Worm (Caenorhabditis elegans) whole organism, early embryonic: ENCODE measurements around the gene F44F4.9.
"Not testable (repeated sequence)": the region's sequence is repeated elsewhere in the genome, so short reads cannot be mapped to it uniquely, and the experiment has no call there.

Source experiments
- B0310.2 ChIP-seq: sonication (generic microtip); optimal IDR thresholded peaks from 2 replicates; lab custom pipeline; 2016; ENCODE audit warnings: mild to moderate bottlenecking, missing genetic modification characterization, missing compliant biosample characterization
- F13C5.2 ChIP-seq: sonication (generic microtip); optimal IDR thresholded peaks from 2 replicates; lab custom pipeline; 2017; ENCODE audit warnings: mild to moderate bottlenecking, missing genetic modification characterization, inconsistent platforms, missing compliant biosample characterization
- aly-1 ChIP-seq: sonication (generic microtip); optimal IDR thresholded peaks from 2 replicates; lab custom pipeline; 2016; ENCODE audit warnings: missing genetic modification characterization, missing compliant biosample characterization
- ama-1 ChIP-seq: fragments of 150-350 bp; optimal IDR thresholded peaks from 2 replicates; lab custom pipeline; 2014
- ceh-13 ChIP-seq: fragments of 200-800 bp; sonication (Bioruptor generic); optimal IDR thresholded peaks from 2 replicates; lab custom pipeline; 2018; ENCODE audit warnings: mild to moderate bottlenecking, missing genetic modification characterization, missing compliant biosample characterization
- ceh-36 ChIP-seq: sonication (generic microtip); optimal IDR thresholded peaks from 2 replicates; lab custom pipeline; 2016; ENCODE audit warnings: missing genetic modification characterization, inconsistent platforms, missing compliant biosample characterization
- ets-7 ChIP-seq: sonication (generic microtip); optimal IDR thresholded peaks from 2 replicates; lab custom pipeline; 2016; ENCODE audit warnings: missing genotype, missing genetic modification characterization, missing compliant biosample characterization
- flt-1 ChIP-seq: fragments of 200-800 bp; sonication (Bioruptor generic); IDR thresholded peaks from 2 replicates; pipeline ENCODE4 v1.3.6; 2022; ENCODE audit warnings: missing genetic modification characterization, missing compliant biosample characterization
- hmbx-1 ChIP-seq: sonication (generic microtip); optimal IDR thresholded peaks from 2 replicates; lab custom pipeline; 2016; ENCODE audit warnings: mild to moderate bottlenecking, missing genetic modification characterization, missing compliant biosample characterization
- hmg-4 ChIP-seq: fragments of 200-800 bp; sonication (Bioruptor generic); optimal IDR thresholded peaks from 2 replicates; lab custom pipeline; 2018; ENCODE audit warnings: mild to moderate bottlenecking, missing genetic modification characterization, missing compliant biosample characterization
- hnd-1 ChIP-seq: sonication (generic microtip); optimal IDR thresholded peaks from 2 replicates; lab custom pipeline; 2016; ENCODE audit warnings: missing genetic modification characterization, missing compliant biosample characterization
- pes-1 ChIP-seq: fragments of 200-800 bp; sonication (Bioruptor generic); IDR thresholded peaks from 2 replicates; pipeline ENCODE4 v1.3.6; 2022; ENCODE audit warnings: missing genetic modification reagents, missing genetic modification characterization, missing compliant biosample characterization
- scrt-1 ChIP-seq: fragments of 200-800 bp; sonication (Bioruptor generic); IDR thresholded peaks from 2 replicates; pipeline ENCODE4 v1.3.6; 2022; ENCODE audit warnings: missing genetic modification characterization, missing compliant biosample characterization
- sea-1 ChIP-seq: fragments of 200-800 bp; sonication (Bioruptor generic); conservative IDR thresholded peaks from 2 replicates; pipeline ENCODE4 v1.3.6; 2022; ENCODE audit warnings: missing genetic modification characterization, missing compliant biosample characterization
- tbx-11 ChIP-seq: fragments of 200-800 bp; sonication (Bioruptor generic); IDR thresholded peaks from 2 replicates; pipeline ENCODE4 v1.3.6; 2022; ENCODE audit warnings: missing genetic modification characterization, missing compliant biosample characterization
- tbx-37 ChIP-seq: fragments of 200-800 bp; sonication (Bioruptor generic); conservative IDR thresholded peaks from 2 replicates; pipeline ENCODE4 v1.3.6; 2022; ENCODE audit warnings: missing genetic modification reagents, missing genetic modification characterization, missing compliant biosample characterization
- tra-4 ChIP-seq: sonication (generic microtip); optimal IDR thresholded peaks from 2 replicates; lab custom pipeline; 2017; ENCODE audit warnings: missing genetic modification characterization, missing compliant biosample characterization

F44F4.9 gene

ce11 chrII:10918293-10918756 is 2.7 kb upstream of the F44F4.9 start, which contains the start of gene tba-4:
tba-4 (plus strand) TSS chrII:10918706.
- no peak for TF ChIP-seq hmg-4 (GFP tag; lab: Kevin White, UChicago)
- TF ChIP-seq hmbx-1 (tag; lab: Kevin White, UChicago), result no peak
- TF ChIP-seq B0310.2, result no peak
- no peak for TF ChIP-seq ceh-36 (tag; lab: Kevin White, UChicago)
- no peak for TF ChIP-seq tra-4 (tag; lab: Kevin White, UChicago)
- no peak for TF ChIP-seq flt-1 (GFP tag; lab: Robert Waterston, UW)
- no peak for TF ChIP-seq tbx-37 (GFP tag; lab: Robert Waterston, UW)

ce11 chrII:10917174-10917573 is 1.5 kb upstream of the F44F4.9 start, which contains the start of gene F44F4.10:
F44F4.10 (minus strand) TSS chrII:10917274.
- TF ChIP-seq B0310.2, result no peak
- no peak for TF ChIP-seq F13C5.2 (tag; lab: Kevin White, UChicago)
- TF ChIP-seq hmbx-1 (tag; lab: Kevin White, UChicago), result no peak
- TF ChIP-seq ceh-36 (tag; lab: Kevin White, UChicago), result no peak
- no peak for TF ChIP-seq tra-4 (tag; lab: Kevin White, UChicago)
- no peak for TF ChIP-seq aly-1 (tag; lab: Kevin White, UChicago)
- TF ChIP-seq sea-1 (GFP tag; lab: Robert Waterston, UW), result no peak
- no peak for TF ChIP-seq tbx-11 (GFP tag; lab: Robert Waterston, UW)
- no peak for TF ChIP-seq hmg-4 (GFP tag; lab: Kevin White, UChicago)
- TF ChIP-seq ceh-13 (GFP tag; lab: Kevin White, UChicago), result no peak
- TF ChIP-seq tbx-37 (GFP tag; lab: Robert Waterston, UW), result no peak
- TF ChIP-seq flt-1 (GFP tag; lab: Robert Waterston, UW), result no peak
- no peak for TF ChIP-seq scrt-1 (GFP tag; lab: Robert Waterston, UW)
- TF ChIP-seq pes-1, result no peak
- TF ChIP-seq hnd-1, result no peak

ce11 chrII:10914366-10914765 is 1.3 kb downstream of the F44F4.9 start, which contains the start of gene F44F4.15:
F44F4.15 (plus strand) TSS chrII:10914666.
- no peak for TF ChIP-seq ceh-13 (GFP tag; lab: Kevin White, UChicago)

- TF ChIP-seq tbx-11 (GFP tag; lab: Robert Waterston, UW), result no peak
- no peak for TF ChIP-seq tbx-37 (GFP tag; lab: Robert Waterston, UW)
- TF ChIP-seq ets-7 (tag; lab: Kevin White, UChicago), result no peak
- no peak for TF ChIP-seq ceh-36 (tag; lab: Kevin White, UChicago)
- TF ChIP-seq scrt-1 (GFP tag; lab: Robert Waterston, UW), result no peak
- no peak for TF ChIP-seq B0310.2
- no peak for TF ChIP-seq sea-1 (GFP tag; lab: Robert Waterston, UW)
- TF ChIP-seq ceh-13 (GFP tag; lab: Kevin White, UChicago), result no peak
- TF ChIP-seq F13C5.2 (tag; lab: Kevin White, UChicago), result no peak
- no peak for TF ChIP-seq ama-1 (lab: Kevin White, UChicago)
These were observed 2.6 kb downstream of the F44F4.9 start for ce11 chrII:10912995-10913394.

ce11 chrII:10910219-10910618 is 5.4 kb downstream of the F44F4.9 start, which contains the start of gene sra-11:
sra-11 (minus strand) TSS chrII:10910319.
- TF ChIP-seq hnd-1, result no peak
- no peak for TF ChIP-seq tbx-11 (GFP tag; lab: Robert Waterston, UW)
- TF ChIP-seq ama-1 (lab: Kevin White, UChicago), result no peak
- no peak for TF ChIP-seq tbx-37 (GFP tag; lab: Robert Waterston, UW)
- TF ChIP-seq flt-1 (GFP tag; lab: Robert Waterston, UW), result no peak
- TF ChIP-seq B0310.2, result no peak
- TF ChIP-seq hmg-4 (GFP tag; lab: Kevin White, UChicago), result no peak
- no peak for TF ChIP-seq aly-1 (tag; lab: Kevin White, UChicago)
- TF ChIP-seq ets-7 (tag; lab: Kevin White, UChicago), result no peak
- no peak for TF ChIP-seq tra-4 (tag; lab: Kevin White, UChicago)
- no peak for TF ChIP-seq scrt-1 (GFP tag; lab: Robert Waterston, UW)
- TF ChIP-seq hmbx-1 (tag; lab: Kevin White, UChicago), result no peak
- TF ChIP-seq ceh-36 (tag; lab: Kevin White, UChicago), result no peak

- not testable (repeated sequence) for TF ChIP-seq scrt-1 (GFP tag; lab: Robert Waterston, UW); tbx-11 (GFP tag; lab: Robert Waterston, UW); B0310.2
These were observed 11.3 kb downstream of the F44F4.9 start, which contains the start of gene sra-12 for ce11 chrII:10904379-10904778. sra-12 (minus strand) TSS chrII:10904479.

ce11 chrII:10902104-10902503 is 13.5 kb downstream of the F44F4.9 start, which contains the start of gene gly-1:
gly-1 (minus strand) TSS chrII:10902204.
- no peak for TF ChIP-seq aly-1 (tag; lab: Kevin White, UChicago)
- no peak for TF ChIP-seq hmg-4 (GFP tag; lab: Kevin White, UChicago)
- no peak for TF ChIP-seq ceh-13 (GFP tag; lab: Kevin White, UChicago)
- no peak for TF ChIP-seq ama-1 (lab: Kevin White, UChicago)
- TF ChIP-seq hnd-1, result no peak
- TF ChIP-seq tra-4 (tag; lab: Kevin White, UChicago), result no peak
- TF ChIP-seq tbx-11 (GFP tag; lab: Robert Waterston, UW), result no peak

ce11 chrII:10898998-10899397 is 16.6 kb downstream of the F44F4.9 start:
- TF ChIP-seq F13C5.2 (tag; lab: Kevin White, UChicago), result no peak
